Fruit fly (Drosophila melanogaster) whole organism, embryonic: ENCODE measurements around the gene CG16710.
A peak's percentile ranks its signal among the peaks of the same experiment; 100 is the strongest.

Source experiments
- CG10274 ChIP-seq: fragments of 200-800 bp; sonication (Bioruptor generic); optimal IDR thresholded peaks from 3 replicates; lab custom pipeline; 2017; ENCODE audit warnings: missing biosample characterization, mild to moderate bottlenecking, missing genetic modification characterization
- CG11085 ChIP-seq: fragments of 200-800 bp; sonication (Bioruptor generic); IDR thresholded peaks from 2 replicates; pipeline ENCODE4 v1.3.6; 2022; ENCODE audit warnings: missing biosample characterization, missing genetic modification characterization
- CG12071 ChIP-seq: fragments of 200-800 bp; sonication (Bioruptor generic); optimal IDR thresholded peaks from 3 replicates; lab custom pipeline; 2018; ENCODE audit warnings: missing biosample characterization, mild to moderate bottlenecking, missing genetic modification characterization
- CG12104 ChIP-seq: fragments of 200-800 bp; sonication (Bioruptor generic); optimal IDR thresholded peaks from 3 replicates; lab custom pipeline; 2016; ENCODE audit warnings: missing biosample characterization, missing genetic modification characterization
- CG12769 ChIP-seq: fragments of 200-800 bp; sonication (Bioruptor generic); optimal IDR thresholded peaks from 2 replicates; lab custom pipeline; 2019; ENCODE audit warnings: missing biosample characterization, mild to moderate bottlenecking, missing genetic modification characterization, moderate library complexity
- CG15601 ChIP-seq: fragments of 200-800 bp; sonication (Bioruptor generic); optimal IDR thresholded peaks from 3 replicates; lab custom pipeline; 2019; ENCODE audit warnings: missing biosample characterization, mild to moderate bottlenecking, missing genetic modification characterization, moderate library complexity
- CG15696 ChIP-seq: fragments of 200-800 bp; sonication (Bioruptor generic); optimal IDR thresholded peaks from 2 replicates; lab custom pipeline; 2019; ENCODE audit warnings: missing biosample characterization, mild to moderate bottlenecking, missing genetic modification characterization, moderate library complexity
- CG1603 ChIP-seq: fragments of 200-800 bp; sonication (Bioruptor generic); optimal IDR thresholded peaks from 2 replicates; lab custom pipeline; 2019; ENCODE audit warnings: missing biosample characterization, mild to moderate bottlenecking, missing genetic modification characterization, moderate library complexity
- CG1647 ChIP-seq: fragments of 200-800 bp; sonication (Bioruptor generic); optimal IDR thresholded peaks from 3 replicates; lab custom pipeline; 2016; ENCODE audit warnings: missing biosample characterization, missing genetic modification characterization
- CG17568 ChIP-seq: fragments of 200-800 bp; sonication (Bioruptor generic); optimal IDR thresholded peaks from 2 replicates; lab custom pipeline; 2018; ENCODE audit warnings: missing biosample characterization, mild to moderate bottlenecking, missing genetic modification characterization, moderate library complexity
- CG17829 ChIP-seq: fragments of 200-800 bp; optimal IDR thresholded peaks from 2 replicates; lab custom pipeline; 2019; ENCODE audit warnings: missing biosample characterization, mild to moderate bottlenecking, missing genetic modification characterization, moderate library complexity
- CG2678 ChIP-seq: fragments of 200-800 bp; sonication (Bioruptor generic); optimal IDR thresholded peaks from 3 replicates; lab custom pipeline; 2019; ENCODE audit warnings: missing biosample characterization, mild to moderate bottlenecking, missing genetic modification characterization, moderate library complexity
- CG30020 ChIP-seq: fragments of 200-800 bp; optimal IDR thresholded peaks from 2 replicates; lab custom pipeline; 2019; ENCODE audit warnings: missing biosample characterization, mild to moderate bottlenecking, missing genetic modification characterization, moderate library complexity
- CG31388 ChIP-seq: fragments of 200-800 bp; sonication (Bioruptor generic); optimal IDR thresholded peaks from 2 replicates; lab custom pipeline; 2016; ENCODE audit warnings: missing biosample characterization, missing genetic modification characterization
- CG4424 ChIP-seq: fragments of 200-800 bp; sonication (Bioruptor generic); optimal IDR thresholded peaks from 3 replicates; lab custom pipeline; 2016; ENCODE audit warnings: missing biosample characterization, missing genetic modification characterization
- CG4617 ChIP-seq: fragments of 200-800 bp; sonication (Bioruptor generic); optimal IDR thresholded peaks from 3 replicates; lab custom pipeline; 2016; ENCODE audit warnings: missing biosample characterization, missing genetic modification characterization, borderline replicate concordance
- CG4730 ChIP-seq: fragments of 200-800 bp; sonication (Bioruptor generic); IDR thresholded peaks from 2 replicates; pipeline ENCODE4 v1.3.6; 2022; ENCODE audit warnings: missing biosample characterization, missing genetic modification characterization
- CG4854 ChIP-seq: fragments of 200-800 bp; sonication (Bioruptor generic); optimal IDR thresholded peaks from 2 replicates; lab custom pipeline; 2016; ENCODE audit warnings: missing biosample characterization, missing genetic modification characterization, inconsistent platforms
- CG6175 ChIP-seq: fragments of 200-800 bp; sonication (Bioruptor generic); IDR thresholded peaks from 3 replicates; pipeline ENCODE4 v1.3.6; 2022; ENCODE audit warnings: missing biosample characterization, missing genetic modification characterization
- CG8290 ChIP-seq, 3 experiments: fragments of 200-800 bp; sonication (Bioruptor generic); optimal IDR thresholded peaks; 2 replicates each; lab custom pipeline; 2016 to 2019; ENCODE audit warnings: missing biosample characterization in 3 of 3, missing genetic modification characterization in 3 of 3, mild to moderate bottlenecking in 2 of 3, moderate library complexity in 1 of 3
- CG8359 ChIP-seq: fragments of 200-800 bp; sonication (Bioruptor generic); optimal IDR thresholded peaks from 2 replicates; lab custom pipeline; 2017; ENCODE audit warnings: missing biosample characterization, mild to moderate bottlenecking, missing genetic modification characterization, borderline replicate concordance
- CG9609 ChIP-seq: fragments of 200-800 bp; sonication (Bioruptor generic); optimal IDR thresholded peaks from 3 replicates; lab custom pipeline; 2016; ENCODE audit warnings: missing biosample characterization, missing genetic modification characterization
- CG9727 ChIP-seq: fragments of 200-800 bp; sonication (Bioruptor generic); optimal IDR thresholded peaks from 3 replicates; lab custom pipeline; 2017; ENCODE audit warnings: missing biosample characterization, mild to moderate bottlenecking, missing genetic modification characterization
- Dfd ChIP-seq, 2 experiments: fragments of >200 bp; optimal IDR thresholded peaks; 2 replicates each; lab custom pipeline; 2017; ENCODE audit warnings: missing biosample characterization in 2 of 2, missing genetic modification characterization in 2 of 2
- Drgx ChIP-seq: fragments of 200-800 bp; sonication (Bioruptor generic); IDR thresholded peaks from 2 replicates; pipeline ENCODE4 v1.3.6; 2022; ENCODE audit warnings: missing biosample characterization, missing genetic modification characterization
- Fer1 ChIP-seq: fragments of 200-800 bp; sonication (Bioruptor generic); optimal IDR thresholded peaks from 2 replicates; lab custom pipeline; 2017; ENCODE audit warnings: missing biosample characterization, mild to moderate bottlenecking, missing genetic modification characterization
- Hey ChIP-seq: fragments of 200-800 bp; sonication (Bioruptor generic); optimal IDR thresholded peaks from 3 replicates; lab custom pipeline; 2018; ENCODE audit warnings: missing biosample characterization, mild to moderate bottlenecking, missing genetic modification characterization
- NC2β ChIP-seq: fragments of 200-800 bp; sonication (Bioruptor generic); optimal IDR thresholded peaks from 2 replicates; lab custom pipeline; 2016; ENCODE audit warnings: missing biosample characterization, missing genetic modification characterization
- Optix ChIP-seq: fragments of 200-800 bp; sonication (Bioruptor generic); IDR thresholded peaks from 3 replicates; pipeline ENCODE4 v1.3.6; 2022; ENCODE audit warnings: missing biosample characterization, missing genetic modification characterization
- Ravus ChIP-seq: fragments of 200-800 bp; sonication (Bioruptor generic); IDR thresholded peaks from 2 replicates; pipeline ENCODE4 v1.3.6; 2022; ENCODE audit warnings: missing biosample characterization, missing genetic modification characterization
- Xbp1 ChIP-seq: fragments of 200-800 bp; sonication (Bioruptor generic); optimal IDR thresholded peaks from 3 replicates; lab custom pipeline; 2016; ENCODE audit warnings: missing biosample characterization, mild to moderate bottlenecking, missing genetic modification characterization
- amos ChIP-seq: fragments of 200-800 bp; sonication (Bioruptor generic); IDR thresholded peaks from 2 replicates; pipeline ENCODE4 v1.3.6; 2022; ENCODE audit warnings: missing biosample characterization, missing genetic modification characterization; ENCODE audit not compliant: partially characterized antibody
- ash1 ChIP-seq: fragments of 200-800 bp; sonication (Bioruptor generic); optimal IDR thresholded peaks from 2 replicates; lab custom pipeline; 2018; ENCODE audit warnings: missing biosample characterization, mild to moderate bottlenecking, missing genetic modification characterization
- cas ChIP-seq: fragments of 200-800 bp; sonication (Bioruptor generic); IDR thresholded peaks from 2 replicates; pipeline ENCODE4 v1.3.6; 2022; ENCODE audit warnings: missing biosample characterization, missing genetic modification characterization
- cg ChIP-seq: fragments of 200-800 bp; sonication (Bioruptor generic); optimal IDR thresholded peaks from 3 replicates; lab custom pipeline; 2019; ENCODE audit warnings: missing biosample characterization, mild to moderate bottlenecking, missing genetic modification characterization, moderate library complexity
- dysf ChIP-seq: fragments of 200-800 bp; sonication (Bioruptor generic); IDR thresholded peaks from 3 replicates; pipeline ENCODE4 v1.3.6; 2022; ENCODE audit warnings: missing biosample characterization, missing genetic modification characterization
- exex ChIP-seq: fragments of 200-800 bp; sonication (Bioruptor generic); optimal IDR thresholded peaks from 4 replicates; lab custom pipeline; 2018; ENCODE audit warnings: missing biosample characterization, mild to moderate bottlenecking, missing genetic modification characterization, moderate library complexity
- eyg ChIP-seq: fragments of 200-800 bp; sonication (Bioruptor generic); optimal IDR thresholded peaks from 3 replicates; lab custom pipeline; 2016; ENCODE audit warnings: missing biosample characterization, missing genetic modification characterization
- gt ChIP-seq: fragments of 200-800 bp; sonication (Bioruptor generic); IDR thresholded peaks from 2 replicates; pipeline ENCODE4 v1.3.6; 2022; ENCODE audit warnings: missing biosample characterization, missing genetic modification characterization
- jing ChIP-seq: fragments of 200-800 bp; sonication (Bioruptor generic); optimal IDR thresholded peaks from 2 replicates; lab custom pipeline; 2018; ENCODE audit warnings: missing biosample characterization, mild to moderate bottlenecking, missing genetic modification characterization
- kni ChIP-seq: fragments of 200-800 bp; sonication (Bioruptor generic); optimal IDR thresholded peaks from 3 replicates; lab custom pipeline; 2017; ENCODE audit warnings: mild to moderate bottlenecking, missing biosample characterization, missing genetic modification reagents, missing genetic modification characterization
- luna ChIP-seq: fragments of 200-800 bp; sonication (Bioruptor generic); optimal IDR thresholded peaks from 2 replicates; lab custom pipeline; 2016; ENCODE audit warnings: missing biosample characterization, missing genetic modification characterization
- pzg ChIP-seq: fragments of 200-800 bp; sonication (Bioruptor generic); optimal IDR thresholded peaks from 3 replicates; lab custom pipeline; 2018; ENCODE audit warnings: missing biosample characterization, mild to moderate bottlenecking, missing genetic modification characterization, moderate library complexity
- ranshi ChIP-seq: fragments of 200-800 bp; sonication (Bioruptor generic); IDR thresholded peaks from 2 replicates; pipeline ENCODE4 v1.3.6; 2022; ENCODE audit warnings: missing biosample characterization, missing genetic modification characterization
- shn ChIP-seq: fragments of 200-800 bp; sonication (Bioruptor generic); optimal IDR thresholded peaks from 3 replicates; lab custom pipeline; 2016; ENCODE audit warnings: missing biosample characterization, missing genetic modification characterization
- tx ChIP-seq: fragments of 200-800 bp; sonication (Bioruptor generic); optimal IDR thresholded peaks from 2 replicates; lab custom pipeline; 2016; ENCODE audit warnings: missing biosample characterization, missing genetic modification characterization
- wek ChIP-seq: fragments of 200-800 bp; sonication (Bioruptor generic); optimal IDR thresholded peaks from 3 replicates; lab custom pipeline; 2018; ENCODE audit warnings: missing biosample characterization, mild to moderate bottlenecking, missing genetic modification characterization, moderate library complexity
- zen2 ChIP-seq: fragments of 200-800 bp; sonication (Bioruptor generic); IDR thresholded peaks from 3 replicates; pipeline ENCODE4 v1.3.6; 2022; ENCODE audit warnings: missing biosample characterization, missing genetic modification characterization; ENCODE audit not compliant: partially characterized antibody
- zfh1 ChIP-seq: fragments of 200-800 bp; sonication (Bioruptor generic); IDR thresholded peaks from 3 replicates; pipeline ENCODE4 v1.3.6; 2022; ENCODE audit warnings: missing biosample characterization, missing genetic modification characterization

Gene CG16710

DNA sequence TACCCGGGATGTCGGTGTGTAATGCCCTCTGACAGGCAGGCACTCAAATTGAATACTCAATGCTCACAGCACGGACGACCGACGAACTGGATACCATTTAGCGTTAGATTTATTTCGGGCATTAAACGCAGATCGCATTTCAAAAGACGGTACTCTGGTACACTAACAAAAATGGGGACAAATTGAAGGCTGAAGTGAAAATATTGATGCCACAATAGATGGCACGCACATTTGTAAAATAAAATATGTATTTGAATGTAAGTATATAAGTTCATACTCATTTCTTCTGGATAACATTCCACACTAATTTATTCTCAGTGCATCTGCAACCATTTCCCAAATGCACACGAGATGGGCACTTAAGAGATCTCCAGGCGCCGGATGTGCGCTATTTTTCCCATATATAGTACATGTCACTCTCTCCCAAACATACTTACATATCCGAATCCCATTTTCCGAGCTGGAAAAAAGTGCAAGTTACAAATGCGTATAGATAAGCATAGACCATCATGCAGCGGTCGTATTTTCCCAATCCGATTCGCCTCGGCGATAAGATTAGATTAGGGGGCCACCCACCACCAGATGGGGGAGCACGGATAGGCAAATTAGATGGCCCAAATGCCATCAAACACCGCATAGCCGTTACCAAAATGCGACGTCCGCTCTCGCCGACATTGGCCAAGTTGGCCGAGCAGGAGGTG lies 27.4 kb downstream of the CG16710 start, which contains the start of gene CG10301 (continued):
- TF ChIP-seq CG17829 (tag; lab: Kevin White, UChicago) (peak; percentile 74), dysf (GFP tag; lab: Robert Waterston, UW) (peak; percentile 62; the same call in 2 of the 3 replicates), cas (no peak), CG10274 (GFP tag; lab: Kevin White, UChicago) (no peak), CG11085 (GFP tag; lab: Robert Waterston, UW) (no peak), CG12769 (tag; lab: Kevin White, UChicago) (peak; percentile 8), Drgx (GFP tag; lab: Robert Waterston, UW) (no peak), Hey (tag; lab: Kevin White, UChicago) (no peak), Optix (GFP tag; lab: Robert Waterston, UW) (no peak), pzg (GFP tag; lab: Kevin White, UChicago) (no peak), Ravus (GFP tag; lab: Robert Waterston, UW) (no peak; the same call in 1 of the 2 replicates), jing (GFP tag; lab: Kevin White, UChicago) (peak; percentile 42), CG15696 (tag; lab: Kevin White, UChicago) (peak; percentile 89), CG1603 (tag; lab: Kevin White, UChicago) (peak; percentile 84), CG17568 (GFP tag; lab: Kevin White, UChicago) (no peak), amos (GFP tag; lab: Robert Waterston, UW) (no peak), CG8359 (GFP tag; lab: Kevin White, UChicago) (peak; percentile 14), CG15601 (tag; lab: Kevin White, UChicago) (peak; percentile 67), NC2β (GFP tag; lab: Kevin White, UChicago) (peak; percentile 54), CG9609 (peak; percentile 6), CG2678 (peak; percentile 51), zen2 (no peak), Dfd (GFP tag; optimal IDR thresholded peaks at IDR 0.05; lab: Kevin White, UChicago) (no peak), CG4854 (no peak), Xbp1 (peak; percentile 61), CG12071 (GFP tag; lab: Kevin White, UChicago) (no peak), CG8290 (GFP tag; optimal IDR thresholded peaks at IDR 0.05; lab: Kevin White, UChicago) (peak; percentile 24), CG8290 (tag; optimal IDR thresholded peaks at IDR 0.05; lab: Kevin White, UChicago) (no peak), CG4424 (GFP tag; lab: Kevin White, UChicago) (peak; percentile 59), gt (GFP tag; lab: Robert Waterston, UW) (0 out of 2 replicates have a peak, but pooled peaks have one; percentile 31), ash1 (GFP tag; lab: Kevin White, UChicago) (no peak), tx (no peak), CG4730 (GFP tag; lab: Robert Waterston, UW) (no peak), luna (GFP tag; lab: Kevin White, UChicago) (no peak), exex (tag; lab: Kevin White, UChicago) (no peak), zfh1 (GFP tag; lab: Robert Waterston, UW) (peak; percentile 88), CG30020 (tag; lab: Kevin White, UChicago) (no peak), CG6175 (GFP tag; lab: Robert Waterston, UW) (no peak), CG9727 (peak; percentile 79), CG12104 (GFP tag; lab: Kevin White, UChicago) (no peak), CG1647 (GFP tag; lab: Kevin White, UChicago) (peak; percentile 25), CG4617 (GFP tag; lab: Kevin White, UChicago) (peak; percentile 16), Fer1 (GFP tag; lab: Kevin White, UChicago) (no peak), ranshi (GFP tag; lab: Robert Waterston, UW) (peak; percentile 68), cg (GFP tag; lab: Kevin White, UChicago) (no peak), eyg (no peak), kni (GFP tag; lab: Kevin White, UChicago) (no peak), wek (GFP tag; lab: Kevin White, UChicago) (peak; percentile 10), CG31388 (no peak), shn (GFP tag; lab: Kevin White, UChicago) (no peak)
